In the genomic region with DNA sequence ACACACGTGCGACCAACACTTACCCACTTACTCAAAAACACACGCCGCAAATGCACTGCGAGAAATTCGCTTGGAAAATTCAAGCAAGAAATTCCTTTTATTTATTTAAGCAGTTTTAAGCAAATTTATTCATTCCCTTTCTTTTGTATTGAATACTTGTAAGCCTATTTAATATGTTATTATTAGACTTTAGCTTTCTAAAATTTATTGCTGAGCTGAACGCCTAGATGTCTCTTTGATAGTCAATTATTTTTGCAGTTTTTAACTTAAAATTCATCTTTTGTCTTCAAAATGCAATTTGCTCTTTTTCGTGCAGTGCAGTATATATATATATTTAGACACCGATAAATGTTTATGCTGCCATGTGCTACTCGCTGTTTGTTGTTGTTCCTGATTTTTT, we compare ENCODE assay signal across 1 fruit fly cellular context.
A peak's percentile ranks its signal among the peaks of the same experiment; 100 is the strongest.
TF ChIP-seq lines count a peak whose summit lies in the region.

No protein-coding gene starts in this region.

TF ChIP-seq in whole organism, embryonic, 481 proteins besides CTCF, POLR2A, EP300 and RAD21 (continued from another document):
- peak; percentile 54; the same call in 1 of the 2 replicates for TF ChIP-seq Gsc (GFP tag; IDR thresholded peaks at IDR 0.05; lab: Robert Waterston, UW)
- TF ChIP-seq Atf6 (GFP tag; IDR thresholded peaks at IDR 0.05; lab: Robert Waterston, UW): peak; percentile 83
- 0 out of 2 replicates have a peak, but pooled peaks have one; percentile 7 for TF ChIP-seq dimm (GFP tag; IDR thresholded peaks at IDR 0.05; lab: Robert Waterston, UW)
- no peak for TF ChIP-seq gfzf (GFP tag; optimal IDR thresholded peaks at IDR 0.05; lab: Kevin White, UChicago)
- peak; percentile 61 to 72 for TF ChIP-seq dpn (GFP tag; optimal IDR thresholded peaks at IDR 0.05; lab: Kevin White, UChicago)
- no peak for TF ChIP-seq luna (GFP tag; optimal IDR thresholded peaks at IDR 0.05; lab: Kevin White, UChicago)
- TF ChIP-seq vvl (GFP tag; IDR thresholded peaks at IDR 0.05; lab: Robert Waterston, UW): peak; percentile 57; the same call in 1 of the 2 replicates
- TF ChIP-seq mld (GFP tag; IDR thresholded peaks at IDR 0.05; lab: Robert Waterston, UW; ENCODE audit: partially characterized antibody): no peak
- TF ChIP-seq Drgx (GFP tag; IDR thresholded peaks at IDR 0.05; lab: Robert Waterston, UW): no peak
- peak; percentile 23 for TF ChIP-seq Ravus (GFP tag; IDR thresholded peaks at IDR 0.05; lab: Robert Waterston, UW)
- no peak for TF ChIP-seq bigmax (GFP tag; optimal IDR thresholded peaks at IDR 0.05; lab: Kevin White, UChicago)
- TF ChIP-seq mirr (GFP tag; optimal IDR thresholded peaks at IDR 0.05; lab: Kevin White, UChicago): no peak
- peak; percentile 54 for TF ChIP-seq slou (GFP tag; optimal IDR thresholded peaks at IDR 0.05; lab: Kevin White, UChicago)
- peak; percentile 79 for TF ChIP-seq BtbVII (GFP tag; optimal IDR thresholded peaks at IDR 0.05; lab: Kevin White, UChicago)
- peak; percentile 88 for TF ChIP-seq PHDP (tag; optimal IDR thresholded peaks at IDR 0.05; lab: Kevin White, UChicago)
- TF ChIP-seq CG4282 (GFP tag; optimal IDR thresholded peaks at IDR 0.05; lab: Kevin White, UChicago): no peak
- peak; percentile 79 for TF ChIP-seq CG13775 (GFP tag; optimal IDR thresholded peaks at IDR 0.05; lab: Kevin White, UChicago)
- TF ChIP-seq rib (GFP tag; IDR thresholded peaks at IDR 0.05; lab: Robert Waterston, UW): no peak
- peak; percentile 80 for TF ChIP-seq sug (tag; optimal IDR thresholded peaks at IDR 0.05; lab: Kevin White, UChicago)
- peak; percentile 65 for TF ChIP-seq Oaz (GFP tag; IDR thresholded peaks at IDR 0.05; lab: Robert Waterston, UW)
- TF ChIP-seq mam (GFP tag; optimal IDR thresholded peaks at IDR 0.05; lab: Kevin White, UChicago): peak; percentile 56
- peak; percentile 70 for TF ChIP-seq ara (GFP tag; IDR thresholded peaks at IDR 0.05; lab: Robert Waterston, UW)
- TF ChIP-seq CG6791 (GFP tag; IDR thresholded peaks at IDR 0.05; lab: Robert Waterston, UW; ENCODE audit: partially characterized antibody): no peak
- TF ChIP-seq CG1602 (GFP tag; optimal IDR thresholded peaks at IDR 0.05; lab: Kevin White, UChicago): peak; percentile 71
- peak; percentile 46 for TF ChIP-seq CG9876 (GFP tag; optimal IDR thresholded peaks at IDR 0.05; lab: Kevin White, UChicago)
- peak; percentile 64 for TF ChIP-seq Antp (GFP tag; optimal IDR thresholded peaks at IDR 0.05; lab: Kevin White, UChicago)
- TF ChIP-seq Trl (optimal IDR thresholded peaks at IDR 0.05; lab: Kevin White, UChicago): no peak
- peak; percentile 53 for TF ChIP-seq Trl (GFP tag; optimal IDR thresholded peaks at IDR 0.05; lab: Kevin White, UChicago)
- TF ChIP-seq Nf-YC (tag; optimal IDR thresholded peaks at IDR 0.05; lab: Kevin White, UChicago): peak; percentile 57
- TF ChIP-seq pum (GFP tag; optimal IDR thresholded peaks at IDR 0.05; lab: Kevin White, UChicago): peak; percentile 71
- peak; percentile 11 for TF ChIP-seq repo (GFP tag; optimal IDR thresholded peaks at IDR 0.05; lab: Kevin White, UChicago)
- 0 out of 2 replicates have a peak, but pooled peaks have one; percentile 16 for TF ChIP-seq sob (GFP tag; IDR thresholded peaks at IDR 0.05; lab: Robert Waterston, UW)
- no peak for TF ChIP-seq ac (GFP tag; optimal IDR thresholded peaks at IDR 0.05; lab: Kevin White, UChicago)
- TF ChIP-seq CG14441 (GFP tag; IDR thresholded peaks at IDR 0.05; lab: Robert Waterston, UW): peak; percentile 61
- TF ChIP-seq Ets65A (GFP tag; lab: Kevin White, UChicago): peak; percentile 93
- TF ChIP-seq cg (GFP tag; optimal IDR thresholded peaks at IDR 0.05; lab: Kevin White, UChicago): peak; percentile 35
